Worm (Caenorhabditis elegans): ENCODE results near the gene mrpl-50.

- TF ChIP-seq unc-62 (GFP tag; optimal IDR thresholded peaks at IDR 0.05) (no peak), ccch-3 (GFP tag; optimal IDR thresholded peaks at IDR 0.05) (no peak), madf-3 (GFP tag; IDR thresholded peaks at IDR 0.05) (no peak), efl-1 (GFP tag; optimal IDR thresholded peaks at IDR 0.05) (no peak), ceh-79 (tag; optimal IDR thresholded peaks at IDR 0.05) (no peak), nhr-27 (tag; optimal IDR thresholded peaks at IDR 0.05) (no peak)
These were observed 12.3 kb upstream of the mrpl-50 start for ce11 chrII:8917339-8917738.

Data from whole organism, young adult.